Worm (Caenorhabditis elegans) whole organism, L4 larva: ENCODE measurements around the gene R05G9.1.

ENCODE experiments used
- F49E8.2 ChIP-seq: sonication (generic microtip); optimal IDR thresholded peaks from 2 replicates; lab custom pipeline; 2016; ENCODE audit warnings: missing compliant biosample characterization, mild to moderate bottlenecking, missing genetic modification characterization, borderline replicate concordance
- ceh-28 ChIP-seq: fragments of 150-350 bp; optimal IDR thresholded peaks from 2 replicates; lab custom pipeline; 2014; ENCODE audit warnings: missing biosample characterization, missing genetic modification reagents, missing genetic modification characterization
- ceh-44 ChIP-seq: fragments of 200-800 bp; sonication (Bioruptor generic); IDR thresholded peaks from 2 replicates; pipeline ENCODE4 v1.3.6; 2022; ENCODE audit warnings: missing genetic modification reagents, missing genetic modification characterization, missing compliant biosample characterization
- fkh-10 ChIP-seq: fragments of 150-350 bp; optimal IDR thresholded peaks from 2 replicates; lab custom pipeline; 2014; ENCODE audit warnings: missing biosample characterization, missing genetic modification reagents, missing genetic modification characterization
- pqm-1 ChIP-seq: sonication (generic microtip); optimal IDR thresholded peaks from 2 replicates; lab custom pipeline; 2017; ENCODE audit warnings: missing biosample characterization, missing genetic modification characterization
- unc-62 ChIP-seq, 3 experiments: fragments of 150-350 bp in 1 of 3; sonication (generic microtip); optimal IDR thresholded peaks in 2 of 3; peaks in 1 of 3; 1 replicate in 1 of 3; 2 replicates in 2 of 3; lab custom pipeline; 2014 to 2017; ENCODE audit warnings: missing biosample characterization in 3 of 3, missing genetic modification characterization in 3 of 3, missing genetic modification reagents in 3 of 3, missing genotype in 1 of 3

ce11 chrII:6521316-6521715 lies 18.3 kb downstream of the R05G9.1 start, which contains the start of gene toe-2:
- TF ChIP-seq ceh-28 (tag; lab: Kevin White, UChicago) (no peak), pqm-1 (tag; lab: Kevin White, UChicago) (no peak), ceh-44 (GFP tag; lab: Robert Waterston, UW) (no peak), F49E8.2 (tag; lab: Kevin White, UChicago) (no peak), fkh-10 (GFP tag; lab: Kevin White, UChicago) (no peak), unc-62 (GFP tag; optimal IDR thresholded peaks at IDR 0.05 in 1 of 2; lab: Kevin White, UChicago) (no peak), unc-62 (tag; optimal IDR thresholded peaks at IDR 0.05; lab: Kevin White, UChicago) (no peak)
